Worm (Caenorhabditis elegans): ENCODE measurements around the gene B0244.16.

DNA sequence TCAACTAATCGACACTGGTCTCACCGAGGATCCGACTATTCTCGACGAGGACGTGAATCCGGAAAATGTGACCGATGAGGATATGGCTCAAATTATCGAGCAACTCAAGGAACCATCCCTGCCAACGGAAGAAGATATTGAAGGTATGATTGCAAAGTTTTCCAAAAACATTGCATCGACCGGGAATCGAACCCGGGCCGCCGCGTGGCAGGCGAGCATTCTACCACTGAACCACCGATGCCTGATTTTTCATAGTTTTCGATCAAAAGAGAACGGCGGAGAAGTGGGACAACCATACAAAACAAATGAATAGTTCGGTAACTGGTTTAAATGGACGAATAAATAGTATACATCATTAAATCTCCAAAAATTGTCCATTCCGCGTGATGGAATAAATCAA, 21.1 kb downstream of the B0244.16 start:
- no peak for TF ChIP-seq W03F9.2 (tag; optimal IDR thresholded peaks at IDR 0.05)
- no peak for TF ChIP-seq him-1 (tag; optimal IDR thresholded peaks at IDR 0.05)

All from whole organism, L4/young adult.